Fruit fly (Drosophila melanogaster) whole organism, embryonic: Measurements from ENCODE around the gene RpS3.

ENCODE experiments used
- BEAF-32 ChIP-seq: fragments of 200-800 bp; sonication (Bioruptor generic); optimal IDR thresholded peaks from 3 replicates; lab custom pipeline; 2017; ENCODE audit warnings: missing biosample characterization, missing genetic modification characterization, mild to moderate bottlenecking, moderate library complexity, missing genetic modification reagents
- CG10274 ChIP-seq: fragments of 200-800 bp; sonication (Bioruptor generic); optimal IDR thresholded peaks from 3 replicates; lab custom pipeline; 2017; ENCODE audit warnings: missing biosample characterization, mild to moderate bottlenecking, missing genetic modification characterization
- CG10959 ChIP-seq: fragments of 200-800 bp; sonication (Bioruptor generic); IDR thresholded peaks from 2 replicates; pipeline ENCODE4 v1.3.6; 2022; ENCODE audit warnings: missing biosample characterization, missing genetic modification characterization
- CG12104 ChIP-seq: fragments of 200-800 bp; sonication (Bioruptor generic); optimal IDR thresholded peaks from 3 replicates; lab custom pipeline; 2016; ENCODE audit warnings: missing biosample characterization, missing genetic modification characterization
- CG12391 ChIP-seq: fragments of 200-800 bp; sonication (Bioruptor generic); optimal IDR thresholded peaks from 3 replicates; lab custom pipeline; 2018; ENCODE audit warnings: missing biosample characterization, mild to moderate bottlenecking, missing genetic modification characterization, moderate library complexity
- CG15073 ChIP-seq: fragments of 200-800 bp; sonication (Bioruptor generic); optimal IDR thresholded peaks from 2 replicates; lab custom pipeline; 2016; ENCODE audit warnings: missing biosample characterization, missing genetic modification characterization
- CG15479 ChIP-seq: fragments of 200-800 bp; sonication (Bioruptor generic); optimal IDR thresholded peaks from 3 replicates; lab custom pipeline; 2019; ENCODE audit warnings: missing biosample characterization, mild to moderate bottlenecking, missing genetic modification characterization, moderate library complexity
- CG17359 ChIP-seq: fragments of 200-800 bp; sonication (Bioruptor generic); optimal IDR thresholded peaks from 3 replicates; lab custom pipeline; 2018; ENCODE audit warnings: missing biosample characterization, mild to moderate bottlenecking, missing genetic modification characterization, moderate library complexity
- CG1792 ChIP-seq: fragments of 200-800 bp; sonication (Bioruptor generic); optimal IDR thresholded peaks from 2 replicates; lab custom pipeline; 2016; ENCODE audit warnings: missing biosample characterization, missing genetic modification characterization
- CG2116 ChIP-seq: fragments of 200-800 bp; sonication (Bioruptor generic); optimal IDR thresholded peaks from 3 replicates; lab custom pipeline; 2018; ENCODE audit warnings: missing biosample characterization, mild to moderate bottlenecking, missing genetic modification characterization
- CG2129 ChIP-seq: fragments of 200-800 bp; sonication (Bioruptor generic); IDR thresholded peaks from 2 replicates; pipeline ENCODE4 v1.3.6; 2022; ENCODE audit warnings: missing biosample characterization, missing genetic modification characterization; ENCODE audit not compliant: partially characterized antibody
- CG2199 ChIP-seq: fragments of 200-800 bp; sonication (Bioruptor generic); IDR thresholded peaks from 3 replicates; pipeline ENCODE4 v1.3.6; 2022; ENCODE audit warnings: missing biosample characterization, missing genetic modification characterization
- CG2678 ChIP-seq: fragments of 200-800 bp; sonication (Bioruptor generic); optimal IDR thresholded peaks from 3 replicates; lab custom pipeline; 2019; ENCODE audit warnings: missing biosample characterization, mild to moderate bottlenecking, missing genetic modification characterization, moderate library complexity
- CG4328 ChIP-seq: fragments of 200-800 bp; sonication (Bioruptor generic); optimal IDR thresholded peaks from 3 replicates; lab custom pipeline; 2017; ENCODE audit warnings: missing biosample characterization, missing genetic modification reagents, missing genetic modification characterization
- CG6683 ChIP-seq: fragments of 200-800 bp; sonication (Bioruptor generic); optimal IDR thresholded peaks from 2 replicates; lab custom pipeline; 2017; ENCODE audit warnings: missing biosample characterization, mild to moderate bottlenecking, missing genetic modification characterization, missing genetic modification reagents
- CG6813 ChIP-seq: fragments of 200-800 bp; sonication (Bioruptor generic); optimal IDR thresholded peaks from 2 replicates; lab custom pipeline; 2017; ENCODE audit warnings: missing biosample characterization, missing genetic modification characterization, mild to moderate bottlenecking, moderate library complexity, missing genetic modification reagents
- Dref ChIP-seq: fragments of 200-800 bp; sonication (Bioruptor generic); IDR thresholded peaks from 2 replicates; pipeline ENCODE4 v1.3.6; 2022; ENCODE audit warnings: missing biosample characterization, missing genetic modification characterization
- Ets97D ChIP-seq: fragments of 200-800 bp; sonication (Bioruptor generic); optimal IDR thresholded peaks from 3 replicates; lab custom pipeline; 2016; ENCODE audit warnings: missing biosample characterization, missing genetic modification characterization
- H2.0 ChIP-seq: fragments of 200-800 bp; sonication (Bioruptor generic); IDR thresholded peaks from 2 replicates; pipeline ENCODE4 v1.3.6; 2022; ENCODE audit warnings: missing biosample characterization, missing genetic modification characterization
- HLH3B ChIP-seq: fragments of 200-800 bp; sonication (Bioruptor generic); IDR thresholded peaks from 2 replicates; pipeline ENCODE4 v1.3.6; 2022; ENCODE audit warnings: missing biosample characterization, missing genetic modification characterization
- Jarid2 ChIP-seq: fragments of 200-800 bp; sonication (Bioruptor generic); optimal IDR thresholded peaks from 3 replicates; lab custom pipeline; 2017; ENCODE audit warnings: mild to moderate bottlenecking, missing biosample characterization, missing genetic modification reagents, missing genetic modification characterization
- Meics ChIP-seq: fragments of 200-800 bp; sonication (Bioruptor generic); optimal IDR thresholded peaks from 2 replicates; lab custom pipeline; 2017; ENCODE audit warnings: missing biosample characterization, mild to moderate bottlenecking, missing genetic modification characterization
- Mes4 ChIP-seq: fragments of 200-800 bp; sonication (Bioruptor generic); optimal IDR thresholded peaks from 2 replicates; lab custom pipeline; 2016; ENCODE audit warnings: missing biosample characterization, missing genetic modification characterization
- Ptx1 ChIP-seq: fragments of 200-800 bp; sonication (Bioruptor generic); IDR thresholded peaks from 2 replicates; pipeline ENCODE4 v1.3.6; 2022; ENCODE audit warnings: missing biosample characterization, missing genetic modification characterization
- Six4 ChIP-seq: fragments of 200-800 bp; sonication (Bioruptor generic); optimal IDR thresholded peaks from 2 replicates; lab custom pipeline; 2016; ENCODE audit warnings: missing biosample characterization, missing genetic modification characterization
- Sry-β ChIP-seq: fragments of 200-800 bp; sonication (Bioruptor generic); optimal IDR thresholded peaks from 2 replicates; lab custom pipeline; 2018; ENCODE audit warnings: missing biosample characterization, mild to moderate bottlenecking, missing genetic modification characterization, moderate library complexity
- Usf ChIP-seq: fragments of 200-800 bp; sonication (Bioruptor generic); optimal IDR thresholded peaks from 2 replicates; lab custom pipeline; 2017; ENCODE audit warnings: missing genotype, missing biosample characterization, missing genetic modification characterization
- YL-1 ChIP-seq: fragments of 200-800 bp; sonication (Bioruptor generic); optimal IDR thresholded peaks from 3 replicates; lab custom pipeline; 2017; ENCODE audit warnings: missing biosample characterization, mild to moderate bottlenecking, missing genetic modification characterization
- ase ChIP-seq: fragments of 200-800 bp; sonication (Bioruptor generic); IDR thresholded peaks from 3 replicates; pipeline ENCODE4 v1.3.6; 2022; ENCODE audit warnings: missing biosample characterization, missing genetic modification characterization
- ash1 ChIP-seq: fragments of 200-800 bp; sonication (Bioruptor generic); optimal IDR thresholded peaks from 2 replicates; lab custom pipeline; 2018; ENCODE audit warnings: missing biosample characterization, mild to moderate bottlenecking, missing genetic modification characterization
- br ChIP-seq: fragments of >200 bp; optimal IDR thresholded peaks from 2 replicates; lab custom pipeline; 2017
- cas ChIP-seq: fragments of 200-800 bp; sonication (Bioruptor generic); IDR thresholded peaks from 2 replicates; pipeline ENCODE4 v1.3.6; 2022; ENCODE audit warnings: missing biosample characterization, missing genetic modification characterization
- da ChIP-seq: fragments of 200-800 bp; sonication (Bioruptor generic); optimal IDR thresholded peaks from 2 replicates; lab custom pipeline; 2016; ENCODE audit warnings: missing biosample characterization, missing genetic modification characterization
- dmrt11E ChIP-seq: fragments of 200-800 bp; sonication (Bioruptor generic); optimal IDR thresholded peaks from 3 replicates; lab custom pipeline; 2018; ENCODE audit warnings: missing biosample characterization, mild to moderate bottlenecking, missing genetic modification characterization, moderate library complexity
- ems ChIP-seq: fragments of 200-800 bp; sonication (Bioruptor generic); optimal IDR thresholded peaks from 3 replicates; lab custom pipeline; 2016; ENCODE audit warnings: missing biosample characterization, missing genetic modification characterization
- en ChIP-seq: fragments of 200-800 bp; sonication (Bioruptor generic); optimal IDR thresholded peaks from 2 replicates; lab custom pipeline; 2016; ENCODE audit warnings: missing biosample characterization, missing genetic modification characterization
- eve ChIP-seq, 2 experiments: fragments of >200 bp; optimal IDR thresholded peaks; 2 replicates each; lab custom pipeline; 2017; ENCODE audit warnings: missing biosample characterization in 2 of 2, missing genetic modification characterization in 2 of 2
- fd3F ChIP-seq: fragments of 200-800 bp; sonication (Bioruptor generic); optimal IDR thresholded peaks from 2 replicates; lab custom pipeline; 2018; ENCODE audit warnings: missing biosample characterization, mild to moderate bottlenecking, missing genetic modification characterization, moderate library complexity
- grn ChIP-seq: fragments of 200-800 bp; sonication (Bioruptor generic); optimal IDR thresholded peaks from 3 replicates; lab custom pipeline; 2017; ENCODE audit warnings: missing biosample characterization, missing genetic modification characterization
- her ChIP-seq: fragments of 200-800 bp; sonication (Bioruptor generic); optimal IDR thresholded peaks from 2 replicates; lab custom pipeline; 2016; ENCODE audit warnings: missing biosample characterization, missing genetic modification characterization
- lmd ChIP-seq: fragments of 200-800 bp; sonication (Bioruptor generic); IDR thresholded peaks from 2 replicates; pipeline ENCODE4 v1.3.6; 2022; ENCODE audit warnings: missing biosample characterization, missing genetic modification characterization
- pfk ChIP-seq: fragments of 200-800 bp; sonication (Bioruptor generic); optimal IDR thresholded peaks from 2 replicates; lab custom pipeline; 2018; ENCODE audit warnings: missing biosample characterization, mild to moderate bottlenecking, missing genetic modification characterization, moderate library complexity
- psq ChIP-seq: fragments of 200-800 bp; sonication (Bioruptor generic); optimal IDR thresholded peaks from 2 replicates; lab custom pipeline; 2017; ENCODE audit warnings: missing biosample characterization, missing genetic modification characterization
- sim ChIP-seq: fragments of 200-800 bp; sonication (Bioruptor generic); IDR thresholded peaks from 2 replicates; pipeline ENCODE4 v1.3.6; 2022; ENCODE audit warnings: missing biosample characterization, missing genetic modification characterization
- sna ChIP-seq: fragments of 200-800 bp; sonication (Bioruptor generic); IDR thresholded peaks from 2 replicates; pipeline ENCODE4 v1.3.6; 2022; ENCODE audit warnings: missing biosample characterization, missing genetic modification characterization; ENCODE audit not compliant: partially characterized antibody
- ssp ChIP-seq: fragments of 200-800 bp; sonication (Bioruptor generic); IDR thresholded peaks from 2 replicates; pipeline ENCODE4 v1.3.6; 2022; ENCODE audit warnings: missing biosample characterization, missing genetic modification characterization
- stwl ChIP-seq: fragments of 200-800 bp; sonication (Bioruptor generic); optimal IDR thresholded peaks from 3 replicates; lab custom pipeline; 2018; ENCODE audit warnings: missing biosample characterization, mild to moderate bottlenecking, missing genetic modification characterization, moderate library complexity
- sug ChIP-seq: fragments of 200-800 bp; optimal IDR thresholded peaks from 2 replicates; lab custom pipeline; 2019; ENCODE audit warnings: missing biosample characterization, mild to moderate bottlenecking, missing genetic modification characterization, moderate library complexity
- twi ChIP-seq: fragments of 200-800 bp; optimal IDR thresholded peaks from 2 replicates; lab custom pipeline; 2019; ENCODE audit warnings: missing biosample characterization, mild to moderate bottlenecking, missing genetic modification characterization, moderate library complexity
- vfl ChIP-seq: fragments of 200-800 bp; sonication (Bioruptor generic); optimal IDR thresholded peaks from 2 replicates; lab custom pipeline; 2016; ENCODE audit warnings: missing biosample characterization, missing genetic modification characterization
- vnd ChIP-seq: fragments of 200-800 bp; sonication (Bioruptor generic); IDR thresholded peaks from 3 replicates; pipeline ENCODE4 v1.3.6; 2022; ENCODE audit warnings: missing biosample characterization, missing genetic modification characterization; ENCODE audit not compliant: partially characterized antibody

Gene RpS3

DNA sequence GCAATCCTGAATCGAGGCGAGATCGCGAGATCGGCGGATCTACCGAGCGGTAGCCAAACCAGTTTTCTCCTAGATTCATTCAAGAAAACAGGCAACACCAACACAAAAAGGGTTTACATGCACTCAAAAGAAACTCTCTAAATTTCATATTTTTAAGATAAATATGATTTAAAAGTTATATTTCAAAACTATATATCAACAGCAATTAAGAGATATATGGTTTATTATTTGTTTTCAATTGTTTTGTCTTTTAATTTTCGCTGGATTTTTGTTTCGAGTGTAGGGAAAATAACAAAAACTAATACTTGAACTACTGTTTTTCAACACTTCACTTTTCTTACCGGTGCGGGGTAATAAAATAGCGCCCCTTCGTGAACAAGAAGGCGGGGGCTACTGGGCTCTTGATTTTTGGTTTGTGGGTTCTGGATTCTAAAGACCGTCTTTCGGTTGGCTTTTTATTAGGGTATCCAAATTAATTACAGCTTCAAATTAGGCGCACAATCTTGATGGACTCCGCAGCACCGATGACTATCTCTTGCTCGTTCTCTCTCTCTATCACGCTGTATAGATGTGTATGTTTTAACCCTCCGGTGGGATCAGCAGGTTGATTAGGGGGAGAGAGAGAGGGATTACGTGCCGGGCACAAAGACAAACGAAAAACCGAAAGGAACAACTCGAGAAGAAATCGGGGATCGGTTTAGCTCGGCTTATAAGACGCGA is 13.4 kb upstream of the RpS3 start (continued):
- no peak for TF ChIP-seq Meics (GFP tag; lab: Kevin White, UChicago)
- TF ChIP-seq ase (GFP tag; lab: Robert Waterston, UW) = no peak
- peak; percentile 17 for TF ChIP-seq stwl (tag; lab: Kevin White, UChicago)
- TF ChIP-seq CG10959 (GFP tag; lab: Robert Waterston, UW) = 0 out of 2 replicates have a peak, but pooled peaks have one; percentile 7
- no peak for TF ChIP-seq YL-1 (GFP tag; lab: Kevin White, UChicago)
- TF ChIP-seq ssp (GFP tag; lab: Robert Waterston, UW) = no peak
- no peak for TF ChIP-seq cas
- no peak for TF ChIP-seq CG1792
- TF ChIP-seq CG4328 = no peak
- no peak for TF ChIP-seq Dref (GFP tag; lab: Robert Waterston, UW)
- TF ChIP-seq da (GFP tag; lab: Kevin White, UChicago) = no peak
- no peak for TF ChIP-seq sim (GFP tag; lab: Robert Waterston, UW)
- no peak for TF ChIP-seq eve (GFP tag; optimal IDR thresholded peaks at IDR 0.05; lab: Kevin White, UChicago)
- no peak for TF ChIP-seq CG15073 (GFP tag; lab: Kevin White, UChicago)
- no peak for TF ChIP-seq CG6813 (GFP tag; lab: Kevin White, UChicago)
- no peak for TF ChIP-seq her (GFP tag; lab: Kevin White, UChicago)
- TF ChIP-seq CG2678 = peak; percentile 43
- TF ChIP-seq CG2199 (GFP tag; lab: Robert Waterston, UW) = 0 out of 3 replicates have a peak, but pooled peaks have one; percentile 1
- no peak for TF ChIP-seq Usf (GFP tag; lab: Kevin White, UChicago)
- no peak for TF ChIP-seq CG2116
- TF ChIP-seq HLH3B (GFP tag; lab: Robert Waterston, UW) = no peak
- peak; percentile 19 for TF ChIP-seq ems
- no peak for TF ChIP-seq H2.0 (GFP tag; lab: Robert Waterston, UW)
- TF ChIP-seq CG12391 (tag; lab: Kevin White, UChicago) = peak; percentile 67
- TF ChIP-seq ash1 = no peak
- TF ChIP-seq vfl (GFP tag; lab: Kevin White, UChicago) = no peak
- no peak for TF ChIP-seq CG17359
- no peak for TF ChIP-seq BEAF-32 (GFP tag; lab: Kevin White, UChicago)
- no peak for TF ChIP-seq Mes4 (GFP tag; lab: Kevin White, UChicago)
- TF ChIP-seq vnd (GFP tag; lab: Robert Waterston, UW) = no peak
- TF ChIP-seq sug (tag; lab: Kevin White, UChicago) = no peak
- no peak for TF ChIP-seq fd3F
- peak; percentile 87 for TF ChIP-seq dmrt11E (tag; lab: Kevin White, UChicago)
- TF ChIP-seq CG6683 (GFP tag; lab: Kevin White, UChicago) = no peak
- TF ChIP-seq psq (GFP tag; lab: Kevin White, UChicago) = no peak
- TF ChIP-seq Sry-β (GFP tag; lab: Kevin White, UChicago) = no peak
- TF ChIP-seq CG10274 (GFP tag; lab: Kevin White, UChicago) = no peak
- no peak; the same call in 1 of the 2 replicates for TF ChIP-seq lmd (GFP tag; lab: Robert Waterston, UW)
- TF ChIP-seq grn (GFP tag; lab: Kevin White, UChicago) = peak; percentile 96
- TF ChIP-seq pfk = no peak
- no peak for TF ChIP-seq Six4
- no peak for TF ChIP-seq Jarid2 (GFP tag; lab: Kevin White, UChicago)
- TF ChIP-seq br (lab: Kevin White, UChicago) = no peak
- TF ChIP-seq Ets97D (GFP tag; lab: Kevin White, UChicago) = no peak
- TF ChIP-seq CG2129 (GFP tag; lab: Robert Waterston, UW) = no peak
- no peak for TF ChIP-seq twi (tag; lab: Kevin White, UChicago)
- TF ChIP-seq CG12104 (GFP tag; lab: Kevin White, UChicago) = peak; percentile 5
- TF ChIP-seq sna (GFP tag; lab: Robert Waterston, UW) = no peak
- TF ChIP-seq Ptx1 = no peak
- TF ChIP-seq en = no peak
- no peak for TF ChIP-seq CG15479 (GFP tag; lab: Kevin White, UChicago)
